Worm (Caenorhabditis elegans): ENCODE measurements around the gene ZK402.5.
"Not testable (repeated sequence)": the region's sequence is repeated elsewhere in the genome, so short reads cannot be mapped to it uniquely, and the experiment has no call there.

Gene ZK402.5

ce11 chrX:1379391-1379790, 21.8 kb downstream of the ZK402.5 start (continued):
- peak; percentile 79 for TF ChIP-seq dmd-4 (tag; optimal IDR thresholded peaks at IDR 0.05; ENCODE audit: borderline replicate concordance)
- TF ChIP-seq tbx-7 (tag; optimal IDR thresholded peaks at IDR 0.05): peak; percentile 53
- TF ChIP-seq dve-1 (tag; optimal IDR thresholded peaks at IDR 0.05): no peak
- TF ChIP-seq ama-1 (optimal IDR thresholded peaks at IDR 0.05): no peak
- peak; percentile 68 for TF ChIP-seq ceh-31 (tag; optimal IDR thresholded peaks at IDR 0.05)
- TF ChIP-seq ceh-24 (tag; optimal IDR thresholded peaks at IDR 0.05): no peak
- peak; percentile 89 for TF ChIP-seq ceh-34 (tag; optimal IDR thresholded peaks at IDR 0.05)
- peak; percentile 90 for TF ChIP-seq ceh-19 (GFP tag; optimal IDR thresholded peaks at IDR 0.05)
- TF ChIP-seq fkh-6 (tag; optimal IDR thresholded peaks at IDR 0.05): peak; percentile 78
- peak; percentile 60 for TF ChIP-seq T23F11.4 (GFP tag; optimal IDR thresholded peaks at IDR 0.05)
- peak; percentile 97 for TF ChIP-seq sdc-2 (tag; optimal IDR thresholded peaks at IDR 0.05)
- TF ChIP-seq ceh-14 (tag; optimal IDR thresholded peaks at IDR 0.05): peak; percentile 57
- TF ChIP-seq ceh-2 (tag; optimal IDR thresholded peaks at IDR 0.05): peak; percentile 68
- TF ChIP-seq ceh-6 (GFP tag; optimal IDR thresholded peaks at IDR 0.05): peak; percentile 90
- peak; percentile 85 for TF ChIP-seq Y22D7AL.16 (tag; optimal IDR thresholded peaks at IDR 0.05)
- peak; percentile 77 for TF ChIP-seq K02D7.2 (tag; optimal IDR thresholded peaks at IDR 0.05)
- peak; percentile 34 for TF ChIP-seq hlh-30 (tag; optimal IDR thresholded peaks at IDR 0.05; ENCODE audit: insufficient read depth)
- no peak for TF ChIP-seq ceh-22 (tag; optimal IDR thresholded peaks at IDR 0.05)
- TF ChIP-seq elt-4 (tag; optimal IDR thresholded peaks at IDR 0.05): peak; percentile 80
- no peak for TF ChIP-seq pax-1 (tag; optimal IDR thresholded peaks at IDR 0.05)
- TF ChIP-seq elt-2 (tag; optimal IDR thresholded peaks at IDR 0.05): peak; percentile 88
- peak; percentile 56 for TF ChIP-seq ahr-1 (tag; optimal IDR thresholded peaks at IDR 0.05)
- TF ChIP-seq fkh-10 (GFP tag; optimal IDR thresholded peaks at IDR 0.05): peak; percentile 16
- TF ChIP-seq zip-5 (tag; optimal IDR thresholded peaks at IDR 0.05): peak; percentile 37
- TF ChIP-seq lim-6 (tag; optimal IDR thresholded peaks at IDR 0.05): peak; percentile 79
- peak; percentile 70 for TF ChIP-seq ceh-48 (tag; optimal IDR thresholded peaks at IDR 0.05)
- TF ChIP-seq unc-3 (GFP tag; conservative IDR thresholded peaks at IDR 0.05): peak; percentile 89
- peak; percentile 38 for TF ChIP-seq unc-3 (tag; optimal IDR thresholded peaks at IDR 0.05)

ce11 chrX:1375071-1375470, 26.1 kb downstream of the ZK402.5 start:
- peak; percentile 21; the same call in 1 of the 2 replicates for TF ChIP-seq unc-3 (GFP tag; conservative IDR thresholded peaks at IDR 0.05)
- not testable (repeated sequence) for TF ChIP-seq unc-3 (tag; optimal IDR thresholded peaks at IDR 0.05)

DNA sequence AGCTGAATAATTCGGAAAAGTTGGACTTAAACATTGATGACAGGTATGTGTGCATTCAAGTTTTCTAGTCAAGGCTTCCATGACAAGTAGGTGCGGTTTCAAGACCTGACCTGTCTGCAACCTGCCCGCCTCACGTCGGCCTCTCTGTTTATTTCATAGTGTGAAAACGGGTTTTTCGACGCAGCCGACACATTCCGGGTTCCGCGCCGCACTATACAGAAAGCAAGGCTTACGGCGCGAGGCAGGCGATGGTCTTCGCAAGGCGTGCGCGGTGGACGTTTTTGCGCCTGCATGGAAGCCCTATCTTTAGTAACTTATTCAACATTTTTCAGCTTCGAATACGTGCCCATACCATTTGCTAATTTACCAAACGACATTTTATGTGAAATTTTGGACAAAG, 28.7 kb downstream of the ZK402.5 start:
- TF ChIP-seq ceh-19 (GFP tag; optimal IDR thresholded peaks at IDR 0.05) (no peak), elt-2 (tag; optimal IDR thresholded peaks at IDR 0.05) (no peak), ceh-14 (tag; optimal IDR thresholded peaks at IDR 0.05) (no peak), Y22D7AL.16 (tag; optimal IDR thresholded peaks at IDR 0.05) (no peak), ceh-9 (tag; optimal IDR thresholded peaks at IDR 0.05) (no peak), zip-5 (tag; optimal IDR thresholded peaks at IDR 0.05) (no peak)

- TF ChIP-seq hlh-15 (tag; optimal IDR thresholded peaks at IDR 0.05) (no peak), pqm-1 (tag; optimal IDR thresholded peaks at IDR 0.05) (no peak), ceh-18 (tag; optimal IDR thresholded peaks at IDR 0.05) (no peak), elt-2 (tag; optimal IDR thresholded peaks at IDR 0.05) (peak; percentile 27), ahr-1 (tag; optimal IDR thresholded peaks at IDR 0.05) (no peak)
Observed at ce11 chrX:1371688-1372087, 29.5 kb downstream of the ZK402.5 start, which contains the start of gene fbxa-190. fbxa-190 (plus strand) TSS chrX:1372012.

ce11 chrX:1370736-1371281, 30.4 kb downstream of the ZK402.5 start, which contains the start of gene F56C3.7:
F56C3.7 (minus strand) TSS chrX:1370786.
- TF ChIP-seq C08G9.2 (tag; optimal IDR thresholded peaks at IDR 0.05): no peak
- TF ChIP-seq sdc-2 (tag; optimal IDR thresholded peaks at IDR 0.05): peak; percentile 95
